Worm (Caenorhabditis elegans) whole organism, L3 larva: ENCODE results near the gene mbr-1.
A peak's percentile ranks its signal among the peaks of the same experiment; 100 is the strongest.

Experiments
- R02D3.7 ChIP-seq: fragments of 150-350 bp; optimal IDR thresholded peaks from 2 replicates; lab custom pipeline; 2014; ENCODE audit warnings: missing biosample characterization, missing genetic modification characterization
- ZK546.5 ChIP-seq: sonication (generic microtip); optimal IDR thresholded peaks from 2 replicates; lab custom pipeline; 2017; ENCODE audit warnings: missing biosample characterization, missing genetic modification characterization
- ama-1 ChIP-seq: fragments of 150-350 bp; optimal IDR thresholded peaks from 2 replicates; lab custom pipeline; 2018
- ceh-16 ChIP-seq: sonication (generic microtip); optimal IDR thresholded peaks from 2 replicates; lab custom pipeline; 2017; ENCODE audit warnings: missing biosample characterization, missing genetic modification characterization
- ceh-28 ChIP-seq: fragments of 150-350 bp; optimal IDR thresholded peaks from 2 replicates; lab custom pipeline; 2014; ENCODE audit warnings: missing biosample characterization, missing genetic modification reagents, missing genetic modification characterization
- ceh-9 ChIP-seq: sonication (generic microtip); optimal IDR thresholded peaks from 2 replicates; lab custom pipeline; 2018; ENCODE audit warnings: missing biosample characterization, missing genetic modification characterization
- daf-12 ChIP-seq: fragments of 150-350 bp; optimal IDR thresholded peaks from 2 replicates; lab custom pipeline; 2014; ENCODE audit warnings: missing biosample characterization, missing genetic modification reagents, missing genetic modification characterization
- egl-27 ChIP-seq: sonication (generic microtip); optimal IDR thresholded peaks from 4 replicates; lab custom pipeline; 2017; ENCODE audit warnings: missing biosample characterization, missing genetic modification reagents, missing genetic modification characterization
- egl-5 ChIP-seq: fragments of 150-350 bp; optimal IDR thresholded peaks from 2 replicates; lab custom pipeline; 2017; ENCODE audit warnings: missing biosample characterization, missing genetic modification reagents, missing genetic modification characterization, inconsistent platforms
- elt-1 ChIP-seq: fragments of 150-350 bp; optimal IDR thresholded peaks from 2 replicates; lab custom pipeline; 2014; ENCODE audit warnings: missing biosample characterization, missing genetic modification characterization
- elt-2 ChIP-seq: sonication (generic microtip); optimal IDR thresholded peaks from 2 replicates; lab custom pipeline; 2016; ENCODE audit warnings: missing genetic modification reagents, mild to moderate bottlenecking, missing genetic modification characterization, missing compliant biosample characterization
- elt-3 ChIP-seq, 3 experiments: fragments of 150-350 bp in 1 of 3; sonication (generic microtip) in 2 of 3; optimal IDR thresholded peaks; 2 replicates in 2 of 3; 4 replicates in 1 of 3; lab custom pipeline; 2014 to 2017; ENCODE audit warnings: missing biosample characterization in 3 of 3, missing genetic modification characterization in 3 of 3
- eor-1 ChIP-seq, 2 experiments: fragments of 150-350 bp; optimal IDR thresholded peaks; 2 replicates each; lab custom pipeline; 2014 to 2018; ENCODE audit warnings: missing biosample characterization in 2 of 2, missing genetic modification characterization in 2 of 2
- fkh-2 ChIP-seq: fragments of 150-350 bp; optimal IDR thresholded peaks from 2 replicates; lab custom pipeline; 2014; ENCODE audit warnings: missing biosample characterization, missing genetic modification reagents, missing genetic modification characterization
- fos-1 ChIP-seq: fragments of 150-350 bp; optimal IDR thresholded peaks from 2 replicates; lab custom pipeline; 2014; ENCODE audit warnings: missing biosample characterization, missing genetic modification characterization
- hmg-11 ChIP-seq: sonication (generic microtip); optimal IDR thresholded peaks from 2 replicates; lab custom pipeline; 2016; ENCODE audit warnings: missing genetic modification characterization, missing compliant biosample characterization
- lin-15B ChIP-seq: fragments of 150-350 bp; optimal IDR thresholded peaks from 2 replicates; lab custom pipeline; 2014; ENCODE audit warnings: missing biosample characterization, missing genetic modification characterization
- lin-39 ChIP-seq: fragments of 150-350 bp; optimal IDR thresholded peaks from 2 replicates; lab custom pipeline; 2018; ENCODE audit warnings: missing biosample characterization, missing genetic modification reagents, missing genetic modification characterization
- lsy-12 ChIP-seq: sonication (generic microtip); optimal IDR thresholded peaks from 2 replicates; lab custom pipeline; 2016; ENCODE audit warnings: mild to moderate bottlenecking, missing genetic modification characterization, missing compliant biosample characterization
- mdl-1 ChIP-seq: fragments of 150-350 bp; optimal IDR thresholded peaks from 2 replicates; lab custom pipeline; 2014; ENCODE audit warnings: missing biosample characterization, missing genetic modification characterization
- nhr-11 ChIP-seq: fragments of 150-350 bp; optimal IDR thresholded peaks from 2 replicates; lab custom pipeline; 2014; ENCODE audit warnings: missing biosample characterization, missing genetic modification characterization
- nhr-23 ChIP-seq: fragments of 150-350 bp; optimal IDR thresholded peaks from 2 replicates; lab custom pipeline; 2014; ENCODE audit warnings: missing biosample characterization, missing genetic modification reagents, missing genetic modification characterization
- nhr-237 ChIP-seq: fragments of 150-350 bp; optimal IDR thresholded peaks from 2 replicates; lab custom pipeline; 2014; ENCODE audit warnings: missing biosample characterization, missing genetic modification characterization
- nhr-43 ChIP-seq: sonication (generic microtip); optimal IDR thresholded peaks from 2 replicates; lab custom pipeline; 2016; ENCODE audit warnings: mild to moderate bottlenecking, missing genetic modification characterization, missing compliant biosample characterization; ENCODE audit not compliant: poor library complexity, severe bottlenecking
- nhr-67 ChIP-seq: fragments of 150-350 bp; optimal IDR thresholded peaks from 2 replicates; lab custom pipeline; 2014; ENCODE audit warnings: missing biosample characterization, missing genetic modification characterization
- nhr-76 ChIP-seq: fragments of 150-350 bp; sonication (generic microtip); optimal IDR thresholded peaks from 5 replicates; lab custom pipeline; 2014; ENCODE audit warnings: missing biosample characterization, missing genetic modification characterization
- nhr-77 ChIP-seq: fragments of 150-350 bp; optimal IDR thresholded peaks from 2 replicates; lab custom pipeline; 2014; ENCODE audit warnings: missing biosample characterization, missing genetic modification characterization
- pha-4 ChIP-seq: fragments of 150-350 bp; optimal IDR thresholded peaks from 2 replicates; lab custom pipeline; 2014; ENCODE audit warnings: missing biosample characterization, missing genetic modification reagents, missing genetic modification characterization
- pqm-1 ChIP-seq: fragments of 150-350 bp; optimal IDR thresholded peaks from 2 replicates; lab custom pipeline; 2017; ENCODE audit warnings: missing biosample characterization, missing genetic modification characterization, inconsistent platforms
- sea-2 ChIP-seq: fragments of 150-350 bp; sonication (generic microtip); optimal IDR thresholded peaks from 4 replicates; lab custom pipeline; 2014; ENCODE audit warnings: missing biosample characterization, missing genetic modification reagents, missing genetic modification characterization
- snpc-4 ChIP-seq: fragments of 150-350 bp; optimal IDR thresholded peaks from 2 replicates; lab custom pipeline; 2014; ENCODE audit warnings: missing biosample characterization, missing genetic modification characterization
- tbx-2 ChIP-seq: sonication (generic microtip); optimal IDR thresholded peaks from 2 replicates; lab custom pipeline; 2016; ENCODE audit warnings: mild to moderate bottlenecking, missing genetic modification characterization, missing compliant biosample characterization
- unc-39 ChIP-seq: sonication (generic microtip); optimal IDR thresholded peaks from 4 replicates; lab custom pipeline; 2017; ENCODE audit warnings: missing biosample characterization, missing genetic modification characterization
- unc-62 ChIP-seq: fragments of 150-350 bp; sonication (generic microtip); optimal IDR thresholded peaks from 4 replicates; lab custom pipeline; 2014; ENCODE audit warnings: missing biosample characterization, missing genetic modification reagents, missing genetic modification characterization
- ztf-11 ChIP-seq: fragments of 150-350 bp; optimal IDR thresholded peaks from 2 replicates; lab custom pipeline; 2014; ENCODE audit warnings: missing biosample characterization, missing genetic modification characterization
- ztf-4 ChIP-seq: fragments of 150-350 bp; optimal IDR thresholded peaks from 2 replicates; lab custom pipeline; 2014; ENCODE audit warnings: missing biosample characterization, missing genetic modification characterization

Gene mbr-1

ce11 chrX:10754532-10754931, 32.7 kb upstream of the mbr-1 start:
- TF ChIP-seq nhr-76 (tag; lab: Kevin White, UChicago) (no peak), nhr-43 (no peak), nhr-77 (no peak), ztf-11 (tag; lab: Kevin White, UChicago) (no peak), unc-39 (no peak), elt-3 (tag; optimal IDR thresholded peaks at IDR 0.05; lab: Kevin White, UChicago) (no peak), tbx-2 (tag; lab: Kevin White, UChicago) (no peak), fos-1 (tag; lab: Kevin White, UChicago) (no peak), ztf-4 (no peak), ceh-9 (tag; lab: Kevin White, UChicago) (no peak), snpc-4 (no peak), elt-1 (tag; lab: Kevin White, UChicago) (no peak), ZK546.5 (tag; lab: Kevin White, UChicago) (no peak), ceh-16 (tag; lab: Kevin White, UChicago) (no peak), lin-15B (no peak), nhr-67 (tag; lab: Kevin White, UChicago) (no peak)

DNA sequence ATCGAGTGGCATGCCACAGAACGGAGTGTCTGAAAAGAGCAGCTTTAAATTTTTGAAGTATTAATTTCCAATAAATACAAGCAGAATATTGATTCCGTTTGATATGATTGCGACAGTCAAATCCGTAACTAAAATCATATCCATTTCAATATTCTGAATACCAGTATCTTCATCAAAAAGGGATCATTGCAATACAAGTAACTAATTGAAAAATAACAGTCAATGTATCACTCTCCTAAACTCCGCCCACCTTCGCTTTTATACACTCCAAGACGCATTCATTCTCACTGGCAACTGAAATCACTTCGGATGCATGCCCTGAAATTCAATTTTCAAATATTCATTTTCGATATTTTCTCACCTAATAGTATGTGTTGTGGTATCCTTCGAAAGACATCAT, 31.5 kb upstream of the mbr-1 start, which contains the start of gene R07A4.3:
Gene R07A4.3 (plus strand): TSS at position 301 of the 400 bp plus-strand sequence.
- TF ChIP-seq pqm-1: no peak
- no peak for TF ChIP-seq ceh-9 (tag; lab: Kevin White, UChicago)
- TF ChIP-seq egl-27: no peak
- no peak for TF ChIP-seq unc-62

DNA sequence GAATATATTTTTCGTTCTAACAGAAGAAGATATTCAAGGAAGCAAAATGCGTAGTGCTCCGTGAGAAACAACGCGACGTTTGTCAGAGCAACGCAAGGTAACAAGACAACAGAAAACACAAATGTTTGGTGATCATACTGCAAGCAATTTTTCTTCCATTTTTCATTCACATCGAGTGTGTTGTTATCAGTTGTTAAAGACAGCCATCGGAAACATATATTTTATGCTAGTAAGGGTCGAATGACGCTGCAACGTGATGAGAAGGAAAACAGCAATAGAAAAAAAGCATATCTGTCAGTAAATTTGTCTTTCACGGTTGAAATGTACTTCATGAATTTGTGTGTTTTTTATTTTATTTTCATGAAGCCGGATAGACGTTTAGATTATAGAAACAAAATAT, 26.3 kb upstream of the mbr-1 start:
- TF ChIP-seq ztf-11 (tag; lab: Kevin White, UChicago) (no peak), daf-12 (tag; lab: Kevin White, UChicago) (no peak), nhr-77 (no peak), ztf-4 (no peak), lin-39 (no peak), hmg-11 (tag; lab: Kevin White, UChicago) (no peak), elt-2 (tag; lab: Kevin White, UChicago) (peak; percentile 39), nhr-237 (tag; lab: Kevin White, UChicago) (no peak), pqm-1 (peak; percentile 19), ama-1 (lab: Kevin White, UChicago) (no peak)

DNA sequence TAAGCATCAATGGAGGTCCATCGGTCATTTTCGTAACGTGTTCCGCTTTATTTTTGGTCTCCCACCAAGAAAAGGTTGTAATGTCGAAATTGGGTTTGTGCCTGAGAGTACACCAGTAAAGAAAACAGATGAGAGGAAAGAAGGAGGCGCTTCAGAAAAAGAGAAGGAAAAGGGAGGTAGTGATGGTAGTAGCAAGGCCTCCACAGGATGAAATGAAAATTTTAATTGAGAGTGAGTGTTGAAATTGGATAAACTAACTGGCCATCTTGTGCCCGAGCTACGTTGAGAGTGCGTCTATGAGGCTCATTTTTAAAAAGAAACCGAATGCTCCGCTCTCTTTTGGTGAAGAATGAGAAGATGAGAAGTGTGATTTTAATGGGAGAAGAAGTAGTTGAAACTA, 24.5 kb upstream of the mbr-1 start, which contains the start of gene R07A4.2:
Gene R07A4.2 (minus strand): TSS at position 101 of the 400 bp plus-strand sequence.
- TF ChIP-seq egl-5 (tag; lab: Kevin White, UChicago) (no peak), nhr-67 (tag; lab: Kevin White, UChicago) (no peak), nhr-11 (tag; lab: Kevin White, UChicago) (no peak), fos-1 (tag; lab: Kevin White, UChicago) (no peak), ceh-9 (tag; lab: Kevin White, UChicago) (no peak), nhr-23 (tag; lab: Kevin White, UChicago) (no peak), nhr-76 (tag; lab: Kevin White, UChicago) (no peak), eor-1 (tag; optimal IDR thresholded peaks at IDR 0.05; lab: Kevin White, UChicago) (no peak), lsy-12 (tag; lab: Kevin White, UChicago) (no peak), fkh-2 (no peak), mdl-1 (tag; lab: Kevin White, UChicago) (no peak), pha-4 (tag; lab: Kevin White, UChicago) (no peak), elt-1 (tag; lab: Kevin White, UChicago) (no peak), lin-39 (no peak), sea-2 (no peak), elt-2 (tag; lab: Kevin White, UChicago) (no peak), ceh-28 (no peak), ama-1 (lab: Kevin White, UChicago) (no peak)

DNA sequence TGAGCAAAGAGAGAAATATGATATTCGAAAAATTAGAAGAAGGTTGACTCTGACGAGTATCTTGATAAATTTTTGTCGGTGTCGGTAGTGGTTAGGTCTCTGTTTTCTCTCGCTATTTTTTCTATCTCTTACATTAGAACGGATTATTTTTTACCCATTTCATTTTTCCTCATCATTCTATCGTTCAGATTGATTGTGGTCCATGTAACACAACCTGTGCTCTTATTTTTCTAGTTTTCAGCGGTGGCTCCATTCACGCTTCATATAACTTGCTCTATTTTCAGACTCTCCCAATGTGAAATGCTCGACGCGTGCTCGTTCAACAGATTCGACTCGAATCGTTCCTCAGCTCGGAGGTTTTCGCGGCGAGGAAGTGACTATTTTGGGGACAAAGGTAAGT, 12.2 kb upstream of the mbr-1 start, which contains the start of gene egl-36:
Gene egl-36 (plus strand): TSS at position 301 of the 400 bp plus-strand sequence.
- no peak for TF ChIP-seq nhr-67 (tag; lab: Kevin White, UChicago)
- no peak for TF ChIP-seq R02D3.7 (tag; lab: Kevin White, UChicago)
- no peak for TF ChIP-seq nhr-76 (tag; lab: Kevin White, UChicago)
- no peak for TF ChIP-seq unc-62
- TF ChIP-seq nhr-77: no peak
- no peak for TF ChIP-seq lin-39
